Worm (Caenorhabditis elegans): ENCODE results near the gene ttbk-2.2.

The ttbk-2.2 gene

ce11 chrIV:5038744-5039143 lies 28.0 kb downstream of the ttbk-2.2 start (continued):
- TF ChIP-seq ccch-3 (GFP tag; optimal IDR thresholded peaks at IDR 0.05) (no peak), ceh-40 (GFP tag; IDR thresholded peaks at IDR 0.05) (no peak), nhr-80 (tag; optimal IDR thresholded peaks at IDR 0.05) (no peak), F39B2.1 (GFP tag; IDR thresholded peaks at IDR 0.05) (no peak), lag-1 (GFP tag; IDR thresholded peaks at IDR 0.05) (no peak), rpc-1 (optimal IDR thresholded peaks at IDR 0.05) (peak; percentile 88), rpc-1 (tag; optimal IDR thresholded peaks at IDR 0.05) (peak; percentile 97), atf-7 (tag; optimal IDR thresholded peaks at IDR 0.05) (no peak), nfya-1 (tag; optimal IDR thresholded peaks at IDR 0.05; ENCODE audit: borderline replicate concordance, insufficient read depth) (no peak), D2030.7 (GFP tag; IDR thresholded peaks at IDR 0.05) (peak; percentile 75; the same call in 1 of the 2 replicates), dpff-1 (tag; optimal IDR thresholded peaks at IDR 0.05) (no peak), ztf-18 (tag; optimal IDR thresholded peaks at IDR 0.05) (peak; percentile 71), zfh-2 (GFP tag; conservative IDR thresholded peaks at IDR 0.05) (no peak), T26A5.8 (tag; optimal IDR thresholded peaks at IDR 0.05) (no peak), lsl-1 (GFP tag; optimal IDR thresholded peaks at IDR 0.05) (peak; percentile 32), snpc-1.3 (tag; optimal IDR thresholded peaks at IDR 0.05; ENCODE audit: insufficient read depth) (peak; percentile 44), F33H1.4 (GFP tag; IDR thresholded peaks at IDR 0.05) (no peak), K12H6.12 (tag; optimal IDR thresholded peaks at IDR 0.05) (peak; percentile 28), fkh-3 (tag; optimal IDR thresholded peaks at IDR 0.05) (no peak), K11D2.4 (GFP tag; IDR thresholded peaks at IDR 0.05) (no peak), egl-44 (GFP tag; IDR thresholded peaks at IDR 0.05) (peak; percentile 82; the same call in 1 of the 2 replicates), tbp1 (GFP tag; optimal IDR thresholded peaks at IDR 0.05) (peak; percentile 99), F52B5.7 (tag; optimal IDR thresholded peaks at IDR 0.05) (no peak), ztf-22 (GFP tag; optimal IDR thresholded peaks at IDR 0.05) (no peak), snpc-1.1 (tag; optimal IDR thresholded peaks at IDR 0.05; ENCODE audit: insufficient read depth) (peak; percentile 34), unc-62 (GFP tag; optimal IDR thresholded peaks at IDR 0.05) (no peak), aptf-3 (GFP tag; IDR thresholded peaks at IDR 0.05) (peak; percentile 67; the same call in 1 of the 2 replicates), ceh-91 (GFP tag; IDR thresholded peaks at IDR 0.05) (no peak), chd-7 (tag; optimal IDR thresholded peaks at IDR 0.05) (no peak), sdz-38 (tag; optimal IDR thresholded peaks at IDR 0.05) (no peak), zim-3 (tag; optimal IDR thresholded peaks at IDR 0.05) (peak; percentile 16), sptf-2 (GFP tag; optimal IDR thresholded peaks at IDR 0.05) (peak; percentile 74), egrh-3 (GFP tag; IDR thresholded peaks at IDR 0.05) (peak; percentile 46), athp-1 (tag; optimal IDR thresholded peaks at IDR 0.05) (peak; percentile 63), F57C9.4 (tag; optimal IDR thresholded peaks at IDR 0.05) (no peak), dox-1 (GFP tag; IDR thresholded peaks at IDR 0.05) (no peak; the same call in 1 of the 2 replicates), ztf-25 (GFP tag; IDR thresholded peaks at IDR 0.05) (peak; percentile 93), hmg-20 (GFP tag; IDR thresholded peaks at IDR 0.05) (no peak), ztf-26 (tag; optimal IDR thresholded peaks at IDR 0.05) (no peak), mcd-1 (GFP tag; IDR thresholded peaks at IDR 0.05) (no peak), bed-1 (GFP tag; IDR thresholded peaks at IDR 0.05) (no peak), C17E4.6 (GFP tag; IDR thresholded peaks at IDR 0.05) (no peak), efl-1 (GFP tag; optimal IDR thresholded peaks at IDR 0.05) (no peak), ZK185.1 (tag; optimal IDR thresholded peaks at IDR 0.05; ENCODE audit: poor library complexity, severe bottlenecking) (peak; percentile 47), bed-2 (GFP tag; IDR thresholded peaks at IDR 0.05) (0 out of 2 replicates have a peak, but pooled peaks have one; percentile 22), nhr-90 (tag; optimal IDR thresholded peaks at IDR 0.05) (peak; percentile 88), F22D6.2 (tag; optimal IDR thresholded peaks at IDR 0.05) (no peak), die-1 (tag; optimal IDR thresholded peaks at IDR 0.05) (peak; percentile 86), ceh-58 (GFP tag; IDR thresholded peaks at IDR 0.05) (no peak), F57A8.1 (GFP tag; optimal IDR thresholded peaks at IDR 0.05) (peak; percentile 26)

Data from whole organism, young adult.